Worm (Caenorhabditis elegans) whole organism, mixed stage, embryonic: Measurements from ENCODE around the gene F40F4.7.
A peak's percentile ranks its signal among the peaks of the same experiment; 100 is the strongest.

Source experiments
- M03D4.4 ChIP-seq: sonication (generic microtip); optimal IDR thresholded peaks from 2 replicates; lab custom pipeline; 2017; ENCODE audit warnings: mild to moderate bottlenecking, missing genetic modification characterization, missing compliant biosample characterization
- bed-3 ChIP-seq: fragments of 200-800 bp; sonication (Bioruptor generic); optimal IDR thresholded peaks from 3 replicates; lab custom pipeline; 2018; ENCODE audit warnings: mild to moderate bottlenecking, missing genetic modification characterization, moderate library complexity, missing compliant biosample characterization
- blmp-1 ChIP-seq: fragments of 150-350 bp; optimal IDR thresholded peaks from 2 replicates; lab custom pipeline; 2014; ENCODE audit warnings: missing biosample characterization, missing genetic modification characterization
- ceh-39 ChIP-seq: fragments of 150-350 bp; optimal IDR thresholded peaks from 2 replicates; lab custom pipeline; 2014; ENCODE audit warnings: missing biosample characterization, missing genetic modification characterization
- ceh-43 ChIP-seq: fragments of 200-800 bp; sonication (Bioruptor generic); optimal IDR thresholded peaks from 2 replicates; lab custom pipeline; 2018; ENCODE audit warnings: mild to moderate bottlenecking, missing genetic modification characterization, moderate library complexity, missing compliant biosample characterization
- ceh-83 ChIP-seq: fragments of 200-800 bp; sonication (Bioruptor generic); optimal IDR thresholded peaks from 2 replicates; lab custom pipeline; 2018; ENCODE audit warnings: mild to moderate bottlenecking, missing genetic modification characterization, missing compliant biosample characterization
- ces-1 ChIP-seq: fragments of 150-350 bp; optimal IDR thresholded peaks from 2 replicates; lab custom pipeline; 2014; ENCODE audit warnings: missing biosample characterization, missing genetic modification reagents, missing genetic modification characterization
- cnd-1 ChIP-seq: fragments of 200-800 bp; sonication (Bioruptor generic); optimal IDR thresholded peaks from 2 replicates; lab custom pipeline; 2018; ENCODE audit warnings: mild to moderate bottlenecking, missing genetic modification characterization, missing compliant biosample characterization
- drap-1 ChIP-seq: fragments of 200-800 bp; sonication (Bioruptor generic); optimal IDR thresholded peaks from 3 replicates; lab custom pipeline; 2018; ENCODE audit warnings: mild to moderate bottlenecking, missing genetic modification characterization, missing compliant biosample characterization
- elt-1 ChIP-seq: sonication (generic microtip); optimal IDR thresholded peaks from 2 replicates; lab custom pipeline; 2017; ENCODE audit warnings: missing genetic modification characterization, mild to moderate bottlenecking, missing compliant biosample characterization, antibody characterized with exemption, moderate library complexity, borderline replicate concordance; ENCODE audit not compliant: insufficient read depth
- elt-3 ChIP-seq: fragments of 150-350 bp; optimal IDR thresholded peaks from 2 replicates; lab custom pipeline; 2014; ENCODE audit warnings: missing biosample characterization, missing genetic modification characterization
- ham-2 ChIP-seq: fragments of 200-800 bp; sonication (Bioruptor generic); optimal IDR thresholded peaks from 2 replicates; lab custom pipeline; 2018; ENCODE audit warnings: mild to moderate bottlenecking, missing genetic modification characterization, missing compliant biosample characterization
- hlh-1 ChIP-seq: fragments of 150-350 bp; optimal IDR thresholded peaks from 2 replicates; lab custom pipeline; 2014; ENCODE audit warnings: missing biosample characterization, missing genetic modification reagents, missing genetic modification characterization
- lin-13 ChIP-seq: fragments of 150-350 bp; optimal IDR thresholded peaks from 2 replicates; lab custom pipeline; 2014; ENCODE audit warnings: missing biosample characterization, missing genetic modification characterization
- lsy-2 ChIP-seq: fragments of 150-350 bp; optimal IDR thresholded peaks from 2 replicates; lab custom pipeline; 2014; ENCODE audit warnings: missing biosample characterization, missing genetic modification characterization
- mab-5 ChIP-seq: fragments of 150-350 bp; optimal IDR thresholded peaks from 2 replicates; lab custom pipeline; 2014; ENCODE audit warnings: missing biosample characterization, missing genetic modification characterization
- mep-1 ChIP-seq: fragments of 150-350 bp; optimal IDR thresholded peaks from 2 replicates; lab custom pipeline; 2017; ENCODE audit warnings: missing biosample characterization, missing genetic modification reagents, missing genetic modification characterization, inconsistent platforms
- nhr-12 ChIP-seq: fragments of 150-350 bp; optimal IDR thresholded peaks from 2 replicates; lab custom pipeline; 2014; ENCODE audit warnings: missing biosample characterization, missing genetic modification characterization
- nhr-2 ChIP-seq: fragments of 150-350 bp; optimal IDR thresholded peaks from 2 replicates; lab custom pipeline; 2014; ENCODE audit warnings: missing biosample characterization, missing genetic modification characterization
- nhr-237 ChIP-seq: fragments of 150-350 bp; optimal IDR thresholded peaks from 2 replicates; lab custom pipeline; 2014; ENCODE audit warnings: missing biosample characterization, missing genetic modification characterization
- nhr-28 ChIP-seq: fragments of 150-350 bp; optimal IDR thresholded peaks from 2 replicates; lab custom pipeline; 2014; ENCODE audit warnings: missing biosample characterization, missing genetic modification characterization
- nhr-76 ChIP-seq: sonication (generic microtip); optimal IDR thresholded peaks from 2 replicates; lab custom pipeline; 2017; ENCODE audit warnings: missing biosample characterization, missing genetic modification characterization
- pha-4 ChIP-seq: fragments of 150-350 bp; optimal IDR thresholded peaks from 2 replicates; lab custom pipeline; 2018; ENCODE audit warnings: missing biosample characterization, missing genetic modification reagents, missing genetic modification characterization
- snpc-4 ChIP-seq: fragments of 150-350 bp; optimal IDR thresholded peaks from 2 replicates; lab custom pipeline; 2014; ENCODE audit warnings: missing biosample characterization, missing genetic modification characterization
- sptf-1 ChIP-seq: sonication (generic microtip); optimal IDR thresholded peaks from 2 replicates; lab custom pipeline; 2017; ENCODE audit warnings: mild to moderate bottlenecking, missing genetic modification characterization, moderate library complexity, missing compliant biosample characterization
- tbx-8 ChIP-seq: fragments of 200-800 bp; sonication (Bioruptor generic); optimal IDR thresholded peaks from 2 replicates; lab custom pipeline; 2018; ENCODE audit warnings: mild to moderate bottlenecking, missing genetic modification characterization, moderate library complexity, missing compliant biosample characterization
- unc-120 ChIP-seq: sonication (generic microtip); optimal IDR thresholded peaks from 2 replicates; lab custom pipeline; 2017; ENCODE audit warnings: missing genetic modification characterization, missing compliant biosample characterization; ENCODE audit not compliant: poor library complexity, severe bottlenecking
- unc-62 ChIP-seq: fragments of 150-350 bp; optimal IDR thresholded peaks from 2 replicates; lab custom pipeline; 2014; ENCODE audit warnings: missing biosample characterization, missing genetic modification reagents, missing genetic modification characterization
- zip-8 ChIP-seq: fragments of 150-350 bp; optimal IDR thresholded peaks from 2 replicates; lab custom pipeline; 2014; ENCODE audit warnings: missing biosample characterization, missing genetic modification characterization
- ztf-11 ChIP-seq: fragments of 150-350 bp; optimal IDR thresholded peaks from 2 replicates; lab custom pipeline; 2014; ENCODE audit warnings: missing biosample characterization, missing genetic modification characterization

Gene F40F4.7

ce11 chrX:3271673-3272072 is 25.9 kb upstream of the F40F4.7 start, which contains the start of gene K09C4.9:
TSS of gene K09C4.9 (minus strand) at chrX:3271773.
- TF ChIP-seq ham-2 (GFP tag; lab: Kevin White, UChicago) (no peak), lin-13 (tag; lab: Kevin White, UChicago) (no peak), drap-1 (GFP tag; lab: Kevin White, UChicago) (no peak), blmp-1 (tag; lab: Kevin White, UChicago) (no peak), cnd-1 (tag; lab: Kevin White, UChicago) (no peak), elt-3 (tag; lab: Kevin White, UChicago) (no peak)

- TF ChIP-seq unc-62 (GFP tag; lab: Kevin White, UChicago) (peak; percentile 11), nhr-2 (tag; lab: Kevin White, UChicago) (peak; percentile 45), snpc-4 (no peak)
- TF ChIP-seq, all 35 proteins: peak for 2
Measured at ce11 chrX:3270806-3271205, 25.1 kb upstream of the F40F4.7 start, which contains the start of gene sul-1. TSS of gene sul-1 (minus strand) at chrX:3270906.

DNA sequence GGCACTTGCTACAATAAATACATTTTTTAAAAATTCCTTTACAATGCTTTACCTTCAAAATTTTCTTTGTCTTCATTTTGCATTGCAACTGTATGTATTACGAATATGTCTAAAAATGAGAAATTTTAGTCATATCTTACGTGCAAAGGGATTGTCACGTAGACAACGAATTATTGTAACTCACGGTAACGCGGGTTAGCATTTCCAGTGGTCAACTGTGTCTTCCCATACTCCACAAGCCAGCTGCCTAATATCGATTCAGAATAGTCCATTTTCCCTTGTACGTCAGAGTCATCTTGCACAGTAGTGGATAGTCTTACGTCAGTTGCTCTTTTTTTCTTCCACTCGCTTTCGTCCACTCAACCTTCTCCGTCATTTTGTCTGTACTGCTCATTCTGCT is 16.9 kb upstream of the F40F4.7 start, which contains the start of gene fbxb-71:
Gene fbxb-71, plus strand, starts transcription at position 301 of the 400 bp plus-strand sequence.
- no peak for TF ChIP-seq hlh-1 (tag; lab: Kevin White, UChicago)

DNA sequence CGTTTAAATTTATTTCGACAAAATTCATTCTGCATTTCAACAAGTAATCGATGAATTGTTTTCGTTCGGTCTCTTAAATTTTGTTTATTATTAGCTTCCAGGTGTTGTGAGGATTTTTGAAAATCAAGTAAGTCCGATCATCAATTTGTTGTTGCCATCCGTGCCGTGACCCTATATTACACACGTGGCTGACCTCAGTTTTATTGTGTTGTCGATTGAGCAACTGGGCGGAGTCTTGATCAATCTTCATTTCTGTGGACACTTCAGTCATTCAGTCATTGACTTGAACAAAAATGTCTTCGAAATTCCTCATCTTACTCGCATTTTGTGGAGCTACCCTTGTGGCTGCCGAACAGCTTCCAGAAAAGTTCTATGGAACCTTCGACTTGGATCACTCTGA is 14.8 kb upstream of the F40F4.7 start, which contains the start of gene lbp-2:
Gene lbp-2, plus strand, starts transcription at position 102 of the 400 bp plus-strand sequence.
- no peak for TF ChIP-seq elt-3 (tag; lab: Kevin White, UChicago)
- no peak for TF ChIP-seq snpc-4
- TF ChIP-seq elt-1 = no peak
- no peak for TF ChIP-seq blmp-1 (tag; lab: Kevin White, UChicago)
- no peak for TF ChIP-seq sptf-1
- no peak for TF ChIP-seq nhr-28 (tag; lab: Kevin White, UChicago)
- no peak for TF ChIP-seq ceh-83 (GFP tag; lab: Kevin White, UChicago)
- no peak for TF ChIP-seq mep-1 (tag; lab: Kevin White, UChicago)
- TF ChIP-seq ztf-11 (tag; lab: Kevin White, UChicago) = no peak
- no peak for TF ChIP-seq ceh-43 (GFP tag; lab: Kevin White, UChicago)
- TF ChIP-seq hlh-1 (tag; lab: Kevin White, UChicago) = no peak
- TF ChIP-seq ceh-39 = no peak
- TF ChIP-seq, all 35 proteins: peak for 0

DNA sequence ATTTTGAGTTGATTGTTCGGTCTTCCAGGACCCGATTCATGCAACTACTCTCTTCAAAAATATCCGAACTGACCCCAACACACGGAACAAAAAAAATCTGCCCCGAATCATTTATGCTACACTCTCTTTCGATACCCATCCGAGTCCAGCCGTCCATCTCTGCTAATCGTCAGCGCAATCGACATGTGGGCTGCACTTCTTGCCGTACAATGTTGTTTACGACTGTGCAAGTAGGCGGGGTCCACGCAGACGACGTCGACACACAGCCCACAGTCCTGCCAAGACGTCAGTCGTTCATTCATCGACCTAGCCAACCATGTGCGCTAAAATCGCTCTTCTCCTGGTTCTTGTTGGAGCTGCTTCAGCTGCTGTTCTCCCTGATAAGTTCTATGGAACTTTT is 13.1 kb upstream of the F40F4.7 start, which contains the start of gene lbp-1:
Gene lbp-1, plus strand, starts transcription at position 301 of the 400 bp plus-strand sequence.
- TF ChIP-seq unc-120 (tag; lab: Kevin White, UChicago) = no peak
- TF ChIP-seq cnd-1 (tag; lab: Kevin White, UChicago) = no peak
- TF ChIP-seq mep-1 (tag; lab: Kevin White, UChicago) = no peak
- TF ChIP-seq mab-5 = no peak
- no peak for TF ChIP-seq snpc-4
- no peak for TF ChIP-seq elt-1
- peak; percentile 6 for TF ChIP-seq ham-2 (GFP tag; lab: Kevin White, UChicago)
- TF ChIP-seq nhr-237 = no peak
- TF ChIP-seq hlh-1 (tag; lab: Kevin White, UChicago) = peak; percentile 13
- TF ChIP-seq bed-3 (GFP tag; lab: Kevin White, UChicago) = no peak
- TF ChIP-seq ces-1 (GFP tag; lab: Kevin White, UChicago) = no peak
- TF ChIP-seq nhr-2 (tag; lab: Kevin White, UChicago) = no peak
- TF ChIP-seq ztf-11 (tag; lab: Kevin White, UChicago) = no peak
- no peak for TF ChIP-seq ceh-83 (GFP tag; lab: Kevin White, UChicago)
- no peak for TF ChIP-seq elt-3 (tag; lab: Kevin White, UChicago)
- no peak for TF ChIP-seq pha-4 (tag; lab: Kevin White, UChicago)
- no peak for TF ChIP-seq lsy-2 (tag; lab: Kevin White, UChicago)
- TF ChIP-seq blmp-1 (tag; lab: Kevin White, UChicago) = no peak
- no peak for TF ChIP-seq sptf-1
- TF ChIP-seq zip-8 = no peak
- TF ChIP-seq M03D4.4 (tag; lab: Kevin White, UChicago) = no peak
- TF ChIP-seq tbx-8 (GFP tag; lab: Kevin White, UChicago) = no peak
- no peak for TF ChIP-seq nhr-76 (tag; lab: Kevin White, UChicago)
- peak; percentile 47 for TF ChIP-seq nhr-12 (tag; lab: Kevin White, UChicago)
- no peak for TF ChIP-seq lin-13 (tag; lab: Kevin White, UChicago)
